Worm (Caenorhabditis elegans) whole organism, L4/young adult: ENCODE data around the gene T05A7.11.

Source experiments
- dao-5 ChIP-seq: sonication (generic microtip); optimal IDR thresholded peaks from 2 replicates; lab custom pipeline; 2016; ENCODE audit warnings: missing genotype, missing genetic modification characterization, moderate library complexity, missing compliant biosample characterization
- him-1 ChIP-seq: sonication (generic microtip); optimal IDR thresholded peaks from 2 replicates; lab custom pipeline; 2016; ENCODE audit warnings: missing genotype, missing genetic modification reagents, missing genetic modification characterization, missing compliant biosample characterization

- TF ChIP-seq dao-5 (tag; lab: Kevin White, UChicago) = no peak
- no peak for TF ChIP-seq him-1 (tag; lab: Kevin White, UChicago)
These were observed 24.2 kb upstream of the T05A7.11 start, which contains the start of gene F10G7.12 for ce11 chrII:4689477-4689876.
